Fruit fly (Drosophila melanogaster) whole organism, pupa: ENCODE measurements around the gene CG6996.
A peak's percentile ranks its signal among the peaks of the same experiment; 100 is the strongest.

Experiments
- CG10348 ChIP-seq: fragments of 200-800 bp; sonication (Bioruptor generic); IDR thresholded peaks from 2 replicates; pipeline ENCODE4 v1.3.6; 2022; ENCODE audit warnings: missing biosample characterization, missing genetic modification characterization
- CG12605 ChIP-seq: fragments of 200-800 bp; sonication (Bioruptor generic); IDR thresholded peaks from 2 replicates; pipeline ENCODE4 v1.3.6; 2022; ENCODE audit warnings: missing biosample characterization, missing genetic modification characterization
- CG13204 ChIP-seq: fragments of 200-800 bp; sonication (Bioruptor generic); optimal IDR thresholded peaks from 2 replicates; lab custom pipeline; 2018; ENCODE audit warnings: missing biosample characterization, mild to moderate bottlenecking, missing genetic modification characterization, moderate library complexity
- CG14655 ChIP-seq: fragments of 200-800 bp; sonication (Bioruptor generic); optimal IDR thresholded peaks from 3 replicates; lab custom pipeline; 2017; ENCODE audit warnings: mild to moderate bottlenecking, missing biosample characterization, missing genetic modification reagents, missing genetic modification characterization
- CG15710 ChIP-seq: fragments of 200-800 bp; sonication (Bioruptor generic); optimal IDR thresholded peaks from 2 replicates; lab custom pipeline; 2018; ENCODE audit warnings: missing biosample characterization, mild to moderate bottlenecking, missing genetic modification characterization, moderate library complexity
- CG17806 ChIP-seq: fragments of 200-800 bp; sonication (Bioruptor generic); optimal IDR thresholded peaks from 2 replicates; lab custom pipeline; 2018; ENCODE audit warnings: missing biosample characterization, mild to moderate bottlenecking, missing genetic modification characterization, moderate library complexity
- CG32121 ChIP-seq: fragments of 200-800 bp; sonication (Bioruptor generic); IDR thresholded peaks from 2 replicates; pipeline ENCODE4 v1.3.6; 2022; ENCODE audit warnings: missing biosample characterization, missing genetic modification characterization
- CG34367 ChIP-seq: fragments of 200-800 bp; sonication (Bioruptor generic); optimal IDR thresholded peaks from 2 replicates; lab custom pipeline; 2018; ENCODE audit warnings: missing biosample characterization, mild to moderate bottlenecking, missing genetic modification characterization
- CG4496 ChIP-seq: fragments of 200-800 bp; sonication (Bioruptor generic); IDR thresholded peaks from 3 replicates; pipeline ENCODE4 v1.3.6; 2022; ENCODE audit warnings: missing biosample characterization, missing genetic modification characterization
- CG8159 ChIP-seq: fragments of 200-800 bp; sonication (Bioruptor generic); optimal IDR thresholded peaks from 3 replicates; lab custom pipeline; 2018; ENCODE audit warnings: missing biosample characterization, mild to moderate bottlenecking, missing genetic modification characterization, moderate library complexity
- CG8301 ChIP-seq: fragments of 200-800 bp; sonication (Bioruptor generic); optimal IDR thresholded peaks from 2 replicates; lab custom pipeline; 2018; ENCODE audit warnings: missing biosample characterization, mild to moderate bottlenecking, missing genetic modification characterization
- CG9948 ChIP-seq: fragments of 200-800 bp; sonication (Bioruptor generic); optimal IDR thresholded peaks from 2 replicates; lab custom pipeline; 2018; ENCODE audit warnings: missing biosample characterization, mild to moderate bottlenecking, missing genetic modification characterization, moderate library complexity
- D1 ChIP-seq: fragments of 200-800 bp; sonication (Bioruptor generic); optimal IDR thresholded peaks from 2 replicates; lab custom pipeline; 2018; ENCODE audit warnings: missing biosample characterization, mild to moderate bottlenecking, missing genetic modification characterization, moderate library complexity
- EcR ChIP-seq: fragments of 200-800 bp; sonication (Bioruptor generic); optimal IDR thresholded peaks from 3 replicates; lab custom pipeline; 2019; ENCODE audit warnings: missing biosample characterization, missing genetic modification characterization, mild to moderate bottlenecking, moderate library complexity, missing genetic modification reagents
- Ets98B ChIP-seq: fragments of 200-800 bp; sonication (Bioruptor generic); IDR thresholded peaks from 2 replicates; pipeline ENCODE4 v1.3.6; 2022; ENCODE audit warnings: missing biosample characterization, missing genetic modification characterization
- Pif1A ChIP-seq: fragments of 200-800 bp; sonication (Bioruptor generic); optimal IDR thresholded peaks from 3 replicates; lab custom pipeline; 2016; ENCODE audit warnings: missing biosample characterization, missing genetic modification characterization
- Pif1B ChIP-seq: fragments of 200-800 bp; sonication (Bioruptor generic); optimal IDR thresholded peaks from 3 replicates; lab custom pipeline; 2016; ENCODE audit warnings: missing biosample characterization, missing genetic modification characterization
- Snoo ChIP-seq: fragments of 200-800 bp; sonication (Bioruptor generic); optimal IDR thresholded peaks from 3 replicates; lab custom pipeline; 2017; ENCODE audit warnings: missing biosample characterization, mild to moderate bottlenecking, missing genetic modification characterization, inconsistent platforms
- fd96Ca ChIP-seq: fragments of 200-800 bp; sonication (Bioruptor generic); IDR thresholded peaks from 3 replicates; pipeline ENCODE4 v1.3.6; 2022; ENCODE audit warnings: missing biosample characterization, missing genetic modification characterization
- gl ChIP-seq: fragments of 200-800 bp; sonication (Bioruptor generic); optimal IDR thresholded peaks from 2 replicates; lab custom pipeline; 2018; ENCODE audit warnings: missing biosample characterization, mild to moderate bottlenecking, missing genetic modification characterization
- rn ChIP-seq: fragments of 200-800 bp; sonication (Bioruptor generic); IDR thresholded peaks from 2 replicates; pipeline ENCODE4 v1.3.6; 2022; ENCODE audit warnings: missing biosample characterization, missing genetic modification characterization

The CG6996 gene

dm6 chr3L:20192872-20193747 lies 14.2 kb upstream of the CG6996 start:
- TF ChIP-seq CG8159 (tag; lab: Kevin White, UChicago) (peak; percentile 16), CG15710 (tag; lab: Kevin White, UChicago) (peak; percentile 6), CG4496 (GFP tag; lab: Robert Waterston, UW) (no peak), CG14655 (peak; percentile 47)

DNA sequence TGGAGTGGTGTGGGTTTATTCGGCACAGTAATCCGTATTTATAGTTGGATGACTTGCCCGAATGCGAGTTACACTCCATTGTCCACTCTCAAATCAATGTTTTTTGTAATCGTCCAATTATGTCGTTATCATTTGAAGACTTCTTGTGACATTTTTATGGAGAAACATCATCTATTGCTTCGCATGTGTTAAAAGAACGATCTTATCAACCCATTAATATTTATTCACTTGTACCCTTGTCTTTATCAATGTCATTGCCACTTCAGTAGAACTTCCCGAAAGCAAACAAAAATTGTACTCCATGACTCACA lies 13.6 kb upstream of the CG6996 start:
- TF ChIP-seq CG9948 (tag; lab: Kevin White, UChicago) = no peak
- TF ChIP-seq CG17806 (tag; lab: Kevin White, UChicago) = no peak
- no peak for TF ChIP-seq CG13204 (GFP tag; lab: Kevin White, UChicago)
- TF ChIP-seq CG10348 (GFP tag; lab: Robert Waterston, UW) = no peak
- TF ChIP-seq fd96Ca (GFP tag; lab: Robert Waterston, UW) = no peak

dm6 chr3L:20194731-20195130 lies 12.6 kb upstream of the CG6996 start:
- peak; percentile 57 for TF ChIP-seq CG15710 (tag; lab: Kevin White, UChicago)
- peak; percentile 78 for TF ChIP-seq CG4496 (GFP tag; lab: Robert Waterston, UW)
- no peak for TF ChIP-seq CG10348 (GFP tag; lab: Robert Waterston, UW)
- no peak for TF ChIP-seq D1 (tag; lab: Kevin White, UChicago)
- TF ChIP-seq CG17806 (tag; lab: Kevin White, UChicago) = peak; percentile 64
- TF ChIP-seq fd96Ca (GFP tag; lab: Robert Waterston, UW) = peak; percentile 72; the same call in 2 of the 3 replicates
- no peak for TF ChIP-seq EcR (GFP tag; lab: Kevin White, UChicago)
- TF ChIP-seq CG8159 (tag; lab: Kevin White, UChicago) = peak; percentile 40
- peak; percentile 71 for TF ChIP-seq CG14655
- peak; percentile 51 for TF ChIP-seq Pif1A (GFP tag; lab: Kevin White, UChicago)
- peak; percentile 60 for TF ChIP-seq Pif1B (GFP tag; lab: Kevin White, UChicago)
- TF ChIP-seq CG32121 = peak; percentile 59; the same call in 1 of the 2 replicates
- TF ChIP-seq CG34367 (tag; lab: Kevin White, UChicago) = peak; percentile 58
- TF ChIP-seq CG12605 (GFP tag; lab: Robert Waterston, UW) = no peak
- TF ChIP-seq gl (tag; lab: Kevin White, UChicago) = no peak
- TF ChIP-seq CG9948 (tag; lab: Kevin White, UChicago) = peak; percentile 54
- peak; percentile 56 for TF ChIP-seq CG8301 (tag; lab: Kevin White, UChicago)
- peak; percentile 67 for TF ChIP-seq Ets98B (GFP tag; lab: Robert Waterston, UW)
- peak; percentile 55 for TF ChIP-seq Snoo (tag; lab: Kevin White, UChicago)
- TF ChIP-seq CG13204 (GFP tag; lab: Kevin White, UChicago) = no peak
- TF ChIP-seq rn (GFP tag; lab: Robert Waterston, UW) = no peak

- TF ChIP-seq Ets98B (GFP tag; lab: Robert Waterston, UW) = peak; percentile 88
- TF ChIP-seq Snoo (tag; lab: Kevin White, UChicago) = peak; percentile 2
- TF ChIP-seq CG17806 (tag; lab: Kevin White, UChicago) = peak; percentile 86
- peak; percentile 78 for TF ChIP-seq CG12605 (GFP tag; lab: Robert Waterston, UW)
- TF ChIP-seq CG32121 = peak; percentile 81
- TF ChIP-seq CG8301 (tag; lab: Kevin White, UChicago) = peak; percentile 91
- peak; percentile 67 for TF ChIP-seq gl (tag; lab: Kevin White, UChicago)
- TF ChIP-seq CG13204 (GFP tag; lab: Kevin White, UChicago) = peak; percentile 48
- TF ChIP-seq CG9948 (tag; lab: Kevin White, UChicago) = peak; percentile 83
- peak; percentile 73 for TF ChIP-seq D1 (tag; lab: Kevin White, UChicago)
- peak; percentile 54 for TF ChIP-seq EcR (GFP tag; lab: Kevin White, UChicago)
- peak; percentile 90 for TF ChIP-seq CG4496 (GFP tag; lab: Robert Waterston, UW)
- peak; percentile 86 for TF ChIP-seq Pif1B (GFP tag; lab: Kevin White, UChicago)
- peak; percentile 90 for TF ChIP-seq Pif1A (GFP tag; lab: Kevin White, UChicago)
- peak; percentile 50; the same call in 1 of the 2 replicates for TF ChIP-seq CG10348 (GFP tag; lab: Robert Waterston, UW)
- TF ChIP-seq CG34367 (tag; lab: Kevin White, UChicago) = peak; percentile 85
- peak; percentile 92 for TF ChIP-seq CG14655
- peak; percentile 94 for TF ChIP-seq fd96Ca (GFP tag; lab: Robert Waterston, UW)
- peak; percentile 88 for TF ChIP-seq CG15710 (tag; lab: Kevin White, UChicago)
- peak; percentile 85 for TF ChIP-seq CG8159 (tag; lab: Kevin White, UChicago)
- peak; percentile 65; the same call in 1 of the 2 replicates for TF ChIP-seq rn (GFP tag; lab: Robert Waterston, UW)
These were observed 11.5 kb upstream of the CG6996 start for dm6 chr3L:20195875-20196274.

DNA sequence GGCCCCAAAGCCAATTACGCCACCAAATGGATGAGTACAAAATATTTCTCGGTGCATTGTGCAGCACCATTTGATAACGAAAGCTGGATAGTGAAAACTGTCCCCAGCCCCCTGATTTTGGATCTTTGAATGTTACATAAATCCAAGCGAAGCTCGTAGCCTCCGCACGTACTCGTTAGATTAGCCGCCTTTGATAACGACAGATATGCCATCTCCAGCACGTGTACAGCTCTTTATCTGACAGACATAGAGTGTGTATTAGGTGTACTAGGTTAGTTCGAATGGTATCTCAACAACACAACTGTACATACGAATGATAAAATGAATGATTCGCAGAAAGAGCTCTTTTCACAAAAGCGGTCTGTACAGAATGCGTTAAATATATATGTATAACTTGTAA lies 11.0 kb upstream of the CG6996 start:
- TF ChIP-seq CG12605 (GFP tag; lab: Robert Waterston, UW) = no peak
- TF ChIP-seq CG13204 (GFP tag; lab: Kevin White, UChicago) = no peak

DNA sequence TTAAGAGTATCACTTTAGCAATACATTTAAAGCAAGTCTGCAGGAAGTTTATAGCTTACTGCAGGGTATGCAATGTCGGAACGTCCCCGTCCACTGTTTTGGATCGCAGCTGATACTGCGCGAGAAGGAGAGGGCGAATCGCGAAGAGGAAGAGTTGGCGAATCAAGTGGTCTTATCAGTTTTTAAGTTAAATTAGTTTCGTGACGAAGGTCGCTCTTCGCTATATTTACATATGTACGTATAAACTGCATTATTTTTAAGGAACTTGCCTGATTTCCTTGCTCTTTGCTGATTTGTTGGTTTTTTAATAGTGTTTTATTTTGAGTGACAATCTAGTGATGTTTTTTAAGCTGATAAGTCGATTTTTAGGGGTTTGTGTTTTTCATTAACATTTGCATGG lies 10.1 kb upstream of the CG6996 start:
- no peak for TF ChIP-seq CG32121
- no peak for TF ChIP-seq CG9948 (tag; lab: Kevin White, UChicago)
- no peak for TF ChIP-seq CG4496 (GFP tag; lab: Robert Waterston, UW)
- TF ChIP-seq Pif1A (GFP tag; lab: Kevin White, UChicago) = no peak
- TF ChIP-seq rn (GFP tag; lab: Robert Waterston, UW) = no peak
- no peak for TF ChIP-seq EcR (GFP tag; lab: Kevin White, UChicago)
- no peak for TF ChIP-seq CG14655
- TF ChIP-seq CG12605 (GFP tag; lab: Robert Waterston, UW) = no peak
- no peak for TF ChIP-seq Snoo (tag; lab: Kevin White, UChicago)
- no peak for TF ChIP-seq CG8301 (tag; lab: Kevin White, UChicago)
- no peak for TF ChIP-seq CG10348 (GFP tag; lab: Robert Waterston, UW)
